Fruit fly (Drosophila melanogaster) whole organism: ENCODE data around the gene Rsf1.

Source experiments
- CG8478 ChIP-seq: fragments of >200 bp; optimal IDR thresholded peaks from 2 replicates; lab custom pipeline; 2018; ENCODE audit warnings: inconsistent platforms
- pan ChIP-seq: fragments of >200 bp; optimal IDR thresholded peaks from 2 replicates; lab custom pipeline; 2017
- psq ChIP-seq: fragments of >200 bp; optimal IDR thresholded peaks from 2 replicates; lab custom pipeline; 2017
- usp ChIP-seq: fragments of >200 bp; optimal IDR thresholded peaks from 2 replicates; lab custom pipeline; 2017; ENCODE audit warnings: missing biosample characterization, missing genetic modification characterization, mixed read lengths

DNA sequence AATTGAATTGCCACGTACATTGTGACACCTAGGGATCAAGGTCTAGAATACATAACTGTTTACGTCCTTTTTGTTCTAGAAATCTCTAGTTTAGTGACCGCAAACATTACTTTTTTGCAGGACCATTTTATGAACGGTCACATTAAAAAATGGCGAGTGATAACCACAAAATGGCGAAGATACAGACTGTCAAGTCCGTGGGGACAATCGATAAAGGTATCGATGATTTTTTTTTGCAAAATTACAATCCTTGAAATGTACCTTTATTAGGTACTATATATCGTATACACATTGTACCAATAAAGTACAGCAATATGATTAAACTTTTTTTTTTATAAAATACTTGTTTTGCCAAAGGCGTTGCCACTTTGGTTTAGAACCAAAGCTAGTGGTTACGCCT, 32.9 kb downstream of the Rsf1 start:
- no peak for TF ChIP-seq pan (lab: Kevin White, UChicago)
- TF ChIP-seq psq (lab: Kevin White, UChicago) = no peak
- no peak for TF ChIP-seq usp (GFP tag; lab: Kevin White, UChicago)
- TF ChIP-seq CG8478 = no peak
